Worm (Caenorhabditis elegans) whole organism, L2 larva: ENCODE data around the gene F41F3.9.

Experiments
- C34F6.9 ChIP-seq: fragments of 150-350 bp; optimal IDR thresholded peaks from 2 replicates; lab custom pipeline; 2014; ENCODE audit warnings: missing biosample characterization, missing genetic modification characterization
- F13H6.1 ChIP-seq: sonication (generic microtip); optimal IDR thresholded peaks from 2 replicates; lab custom pipeline; 2016; ENCODE audit warnings: missing genetic modification characterization, missing compliant biosample characterization
- R02D3.7 ChIP-seq: fragments of 150-350 bp; optimal IDR thresholded peaks from 2 replicates; lab custom pipeline; 2014; ENCODE audit warnings: missing biosample characterization, missing genetic modification characterization
- Y55F3AM.14 ChIP-seq: fragments of 200-800 bp; sonication (Bioruptor generic); optimal IDR thresholded peaks from 2 replicates; lab custom pipeline; 2018; ENCODE audit warnings: mild to moderate bottlenecking, missing genetic modification characterization, missing compliant biosample characterization
- aly-2 ChIP-seq: fragments of 150-350 bp; optimal IDR thresholded peaks from 2 replicates; lab custom pipeline; 2014; ENCODE audit warnings: missing biosample characterization, missing genetic modification characterization
- ama-1 ChIP-seq: fragments of 150-350 bp; optimal IDR thresholded peaks from 2 replicates; lab custom pipeline; 2018; ENCODE audit warnings: inconsistent platforms
- blmp-1 ChIP-seq: sonication (generic microtip); optimal IDR thresholded peaks from 2 replicates; lab custom pipeline; 2017; ENCODE audit warnings: missing genetic modification characterization, mild to moderate bottlenecking, missing compliant biosample characterization, antibody characterized with exemption, moderate library complexity; ENCODE audit not compliant: insufficient read depth
- ceh-16 ChIP-seq: fragments of 150-350 bp; optimal IDR thresholded peaks from 2 replicates; lab custom pipeline; 2014; ENCODE audit warnings: missing biosample characterization, missing genetic modification characterization
- ceh-82 ChIP-seq: fragments of 150-350 bp; optimal IDR thresholded peaks from 2 replicates; lab custom pipeline; 2014; ENCODE audit warnings: missing biosample characterization, missing genetic modification characterization
- crh-2 ChIP-seq: sonication (generic microtip); optimal IDR thresholded peaks from 2 replicates; lab custom pipeline; 2017; ENCODE audit warnings: missing biosample characterization, missing genetic modification characterization
- dmd-4 ChIP-seq: sonication (generic microtip); optimal IDR thresholded peaks from 2 replicates; lab custom pipeline; 2017; ENCODE audit warnings: missing biosample characterization, missing genetic modification characterization
- egl-27 ChIP-seq: sonication (generic microtip); optimal IDR thresholded peaks from 3 replicates; lab custom pipeline; 2017; ENCODE audit warnings: missing biosample characterization, missing genetic modification reagents, missing genetic modification characterization
- elt-3 ChIP-seq: sonication (generic microtip); optimal IDR thresholded peaks from 2 replicates; lab custom pipeline; 2017; ENCODE audit warnings: missing biosample characterization, missing genetic modification characterization
- gmeb-1 ChIP-seq: fragments of 150-350 bp; optimal IDR thresholded peaks from 2 replicates; lab custom pipeline; 2014; ENCODE audit warnings: missing biosample characterization, missing genetic modification characterization
- lin-11 ChIP-seq: fragments of 150-350 bp; sonication (generic microtip); optimal IDR thresholded peaks from 2 replicates; lab custom pipeline; 2014; ENCODE audit warnings: missing biosample characterization, missing genetic modification characterization, inconsistent platforms, mixed read lengths
- lin-13 ChIP-seq: fragments of 150-350 bp; optimal IDR thresholded peaks from 2 replicates; lab custom pipeline; 2014; ENCODE audit warnings: missing biosample characterization, missing genetic modification reagents, missing genetic modification characterization
- lsy-2 ChIP-seq, 2 experiments: fragments of 150-350 bp in 1 of 2; sonication (generic microtip) in 1 of 2; optimal IDR thresholded peaks; 2 replicates each; lab custom pipeline; 2014 to 2017; ENCODE audit warnings: missing biosample characterization in 2 of 2, missing genetic modification characterization in 2 of 2
- mab-5 ChIP-seq: fragments of 150-350 bp; optimal IDR thresholded peaks from 2 replicates; lab custom pipeline; 2014; ENCODE audit warnings: missing biosample characterization, missing genetic modification characterization
- nhr-10 ChIP-seq: sonication (generic microtip); optimal IDR thresholded peaks from 2 replicates; lab custom pipeline; 2017; ENCODE audit warnings: missing biosample characterization, missing genetic modification characterization
- nhr-11 ChIP-seq: fragments of 150-350 bp; optimal IDR thresholded peaks from 2 replicates; lab custom pipeline; 2014; ENCODE audit warnings: missing biosample characterization, missing genetic modification characterization
- nhr-12 ChIP-seq: fragments of 150-350 bp; optimal IDR thresholded peaks from 2 replicates; lab custom pipeline; 2014; ENCODE audit warnings: missing biosample characterization, missing genetic modification characterization
- nhr-129 ChIP-seq: fragments of 150-350 bp; optimal IDR thresholded peaks from 2 replicates; lab custom pipeline; 2014; ENCODE audit warnings: missing biosample characterization, missing genetic modification characterization
- nhr-21 ChIP-seq: fragments of 150-350 bp; optimal IDR thresholded peaks from 2 replicates; lab custom pipeline; 2014; ENCODE audit warnings: missing biosample characterization, missing genetic modification characterization
- nhr-237 ChIP-seq: fragments of 150-350 bp; optimal IDR thresholded peaks from 2 replicates; lab custom pipeline; 2014; ENCODE audit warnings: missing biosample characterization, missing genetic modification characterization
- nhr-6 ChIP-seq: fragments of 150-350 bp; optimal IDR thresholded peaks from 2 replicates; lab custom pipeline; 2014; ENCODE audit warnings: missing biosample characterization, missing genetic modification characterization
- nhr-77 ChIP-seq: fragments of 150-350 bp; optimal IDR thresholded peaks from 2 replicates; lab custom pipeline; 2014; ENCODE audit warnings: missing biosample characterization, missing genetic modification characterization
- sma-9 ChIP-seq, 2 experiments: fragments of 150-350 bp in 1 of 2; sonication (generic microtip) in 1 of 2; optimal IDR thresholded peaks; 2 replicates each; lab custom pipeline; 2014 to 2016; ENCODE audit warnings: missing genetic modification characterization in 2 of 2, mild to moderate bottlenecking in 1 of 2, missing biosample characterization in 1 of 2, missing compliant biosample characterization in 1 of 2, missing genetic modification reagents in 1 of 2, moderate library complexity in 1 of 2
- unc-55 ChIP-seq: fragments of 150-350 bp; sonication (generic microtip); optimal IDR thresholded peaks from 3 replicates; lab custom pipeline; 2014; ENCODE audit warnings: missing biosample characterization, missing genetic modification reagents, missing genetic modification characterization
- unc-62 ChIP-seq: fragments of 150-350 bp; optimal IDR thresholded peaks from 2 replicates; lab custom pipeline; 2014; ENCODE audit warnings: missing biosample characterization, missing genetic modification reagents, missing genetic modification characterization
- zag-1 ChIP-seq: fragments of 150-350 bp; optimal IDR thresholded peaks from 2 replicates; lab custom pipeline; 2014; ENCODE audit warnings: missing biosample characterization, missing genetic modification characterization
- ztf-1 ChIP-seq: fragments of 200-800 bp; sonication (Bioruptor generic); conservative IDR thresholded peaks from 2 replicates; pipeline ENCODE4 v1.3.6; 2022; ENCODE audit warnings: missing genetic modification characterization, missing compliant biosample characterization
- ztf-11 ChIP-seq: sonication (generic microtip); optimal IDR thresholded peaks from 2 replicates; lab custom pipeline; 2017; ENCODE audit warnings: missing biosample characterization, missing genetic modification characterization

The F41F3.9 gene

DNA sequence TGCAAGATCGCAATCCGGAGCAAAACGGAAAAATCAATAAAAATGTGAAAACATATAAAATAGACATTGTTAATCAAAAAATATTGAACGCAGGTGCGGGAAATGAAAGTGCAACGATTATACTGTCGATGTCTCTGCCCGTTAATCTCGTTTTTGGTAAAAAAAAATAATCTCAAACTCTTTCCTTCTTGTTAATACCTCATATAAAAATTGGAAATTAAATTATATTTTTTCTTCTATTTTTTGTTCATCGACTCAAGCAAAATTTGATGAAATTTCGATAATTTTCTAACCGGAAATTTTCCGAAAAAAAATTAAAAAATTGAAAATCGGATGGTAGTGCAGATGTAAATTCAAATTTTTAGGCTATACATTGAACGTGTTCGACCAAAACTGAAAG is 17.2 kb downstream of the F41F3.9 start, which contains the start of gene K03B4.9:
K03B4.9 (minus strand) TSS at position 101 of the 400 bp plus-strand sequence.
- TF ChIP-seq lsy-2 (tag; optimal IDR thresholded peaks at IDR 0.05; lab: Kevin White, UChicago) (no peak), ztf-11 (tag; lab: Kevin White, UChicago) (no peak), Y55F3AM.14 (GFP tag; lab: Kevin White, UChicago) (no peak), zag-1 (tag; lab: Kevin White, UChicago) (no peak), ceh-16 (tag; lab: Kevin White, UChicago) (no peak), elt-3 (tag; lab: Kevin White, UChicago) (no peak), nhr-237 (tag; lab: Kevin White, UChicago) (no peak), nhr-77 (tag; lab: Kevin White, UChicago) (no peak), nhr-6 (tag; lab: Kevin White, UChicago) (no peak)

DNA sequence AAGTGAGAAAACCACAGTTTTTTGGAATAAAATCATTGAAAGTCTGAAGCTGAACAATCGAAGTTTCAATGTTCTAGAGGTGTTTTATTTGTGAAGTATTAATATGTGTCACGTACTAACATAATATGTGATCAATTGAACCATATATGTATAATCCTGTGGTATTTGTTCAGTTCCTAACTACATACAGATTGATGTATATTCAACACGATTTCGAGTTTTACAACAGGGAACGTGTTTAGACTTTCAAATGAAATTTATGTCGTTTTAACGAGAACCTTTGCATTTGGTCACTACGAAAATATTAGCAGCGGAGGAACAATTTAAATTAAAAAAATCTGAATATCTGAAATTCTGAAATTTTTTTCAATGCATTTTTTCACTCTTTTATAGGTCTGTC is 19.2 kb downstream of the F41F3.9 start, which contains the start of gene K03B4.8:
K03B4.8 (minus strand) TSS at position 101 of the 400 bp plus-strand sequence.
- no peak for TF ChIP-seq F13H6.1 (tag; lab: Kevin White, UChicago)
- TF ChIP-seq C34F6.9 (tag; lab: Kevin White, UChicago) = no peak
- no peak for TF ChIP-seq unc-62 (GFP tag; lab: Kevin White, UChicago)
- no peak for TF ChIP-seq aly-2 (tag; lab: Kevin White, UChicago)
- TF ChIP-seq nhr-6 (tag; lab: Kevin White, UChicago) = no peak
- TF ChIP-seq ztf-11 (tag; lab: Kevin White, UChicago) = no peak
- TF ChIP-seq ama-1 (lab: Kevin White, UChicago) = no peak
- no peak for TF ChIP-seq nhr-11 (tag; lab: Kevin White, UChicago)
- no peak for TF ChIP-seq nhr-129 (tag; lab: Kevin White, UChicago)

DNA sequence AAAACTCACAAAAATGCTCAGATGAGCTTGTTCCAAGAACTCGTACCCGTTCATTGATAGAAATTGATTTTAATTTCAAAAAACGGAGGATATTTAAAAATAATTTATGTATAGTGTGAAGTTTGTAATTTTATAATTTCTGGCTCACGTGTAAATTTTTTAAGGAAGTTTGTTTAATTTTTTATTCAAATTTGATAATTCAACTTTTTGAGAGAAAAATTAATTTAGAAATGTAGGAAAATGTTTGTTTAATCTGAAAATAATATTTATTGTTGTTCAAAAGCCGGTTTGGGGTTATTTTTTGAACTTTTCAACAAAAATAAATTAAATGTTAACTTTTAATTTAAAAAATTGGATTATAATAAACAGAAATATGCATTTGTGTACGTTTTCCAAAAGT is 20.8 kb downstream of the F41F3.9 start, which contains the start of gene K03B4.6:
K03B4.6 (minus strand) TSS at position 101 of the 400 bp plus-strand sequence.
- TF ChIP-seq nhr-237 (tag; lab: Kevin White, UChicago) (no peak), sma-9 (GFP tag; optimal IDR thresholded peaks at IDR 0.05; lab: Kevin White, UChicago) (no peak), sma-9 (tag; optimal IDR thresholded peaks at IDR 0.05; lab: Kevin White, UChicago) (no peak), ceh-82 (tag; lab: Kevin White, UChicago) (no peak), aly-2 (tag; lab: Kevin White, UChicago) (no peak), gmeb-1 (tag; lab: Kevin White, UChicago) (no peak), nhr-77 (tag; lab: Kevin White, UChicago) (no peak), Y55F3AM.14 (GFP tag; lab: Kevin White, UChicago) (no peak), ceh-16 (tag; lab: Kevin White, UChicago) (no peak), ztf-1 (GFP tag; lab: Robert Waterston, UW) (no peak)
- TF ChIP-seq, all 48 proteins: peak for 0

DNA sequence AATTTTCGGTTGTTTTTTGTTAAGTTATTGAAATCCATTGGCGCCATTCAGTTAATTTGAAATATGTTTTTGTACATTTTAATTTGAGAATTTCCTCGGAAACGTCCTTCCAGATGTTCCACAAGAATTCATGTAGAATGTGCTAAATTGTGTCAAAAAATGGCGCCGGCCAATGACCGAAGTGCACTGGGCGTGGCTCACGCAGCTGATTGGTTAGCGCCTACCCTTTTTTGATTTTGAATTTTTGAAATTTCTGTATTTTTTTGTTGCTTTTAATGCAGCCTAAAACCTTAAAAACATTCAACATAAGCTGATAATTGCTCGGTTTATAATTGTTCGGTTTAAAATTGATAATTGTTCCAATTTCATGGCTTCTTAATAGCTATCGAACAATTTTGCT is 21.5 kb downstream of the F41F3.9 start:
- TF ChIP-seq F13H6.1 (tag; lab: Kevin White, UChicago) (no peak), crh-2 (tag; lab: Kevin White, UChicago) (no peak), egl-27 (no peak), nhr-21 (tag; lab: Kevin White, UChicago) (no peak), R02D3.7 (tag; lab: Kevin White, UChicago) (no peak), lin-11 (no peak), nhr-10 (tag; lab: Kevin White, UChicago) (no peak), nhr-77 (tag; lab: Kevin White, UChicago) (no peak), sma-9 (GFP tag; optimal IDR thresholded peaks at IDR 0.05; lab: Kevin White, UChicago) (no peak), sma-9 (tag; optimal IDR thresholded peaks at IDR 0.05; lab: Kevin White, UChicago) (no peak)

DNA sequence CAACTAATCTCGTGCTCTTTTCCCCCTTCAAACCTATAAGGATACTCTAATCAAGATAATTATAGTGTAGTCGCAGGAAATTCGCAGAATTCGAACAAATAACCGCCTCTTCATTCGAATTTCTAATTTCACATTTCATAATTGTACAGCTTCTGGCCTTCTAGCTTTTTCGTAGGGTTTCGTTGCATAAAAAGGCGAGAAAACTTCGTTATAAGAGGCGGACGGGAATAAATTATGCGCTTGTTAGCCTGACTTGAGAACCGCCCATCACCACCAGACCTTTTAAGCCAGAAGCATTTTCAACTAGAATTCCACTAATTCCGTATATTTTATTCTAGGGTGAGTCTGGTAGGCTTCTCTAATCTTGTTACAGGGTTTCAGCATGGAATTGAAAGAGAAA is 26.4 kb downstream of the F41F3.9 start, which contains the start of gene K03B4.4:
K03B4.4 (plus strand) TSS at position 301 of the 400 bp plus-strand sequence.
- TF ChIP-seq nhr-77 (tag; lab: Kevin White, UChicago) = no peak
- no peak for TF ChIP-seq nhr-12 (tag; lab: Kevin White, UChicago)
- TF ChIP-seq unc-55 (GFP tag; lab: Kevin White, UChicago) = no peak
- no peak for TF ChIP-seq dmd-4 (tag; lab: Kevin White, UChicago)
- TF ChIP-seq mab-5 = no peak
- TF ChIP-seq blmp-1 (tag; lab: Kevin White, UChicago) = no peak
- no peak for TF ChIP-seq lin-13 (GFP tag; lab: Kevin White, UChicago)
